Fruit fly (Drosophila melanogaster) whole organism, embryonic: ENCODE data around the gene CG4004.

Source experiments
- Ada2b ChIP-seq: fragments of 200-800 bp; sonication (Bioruptor generic); IDR thresholded peaks from 2 replicates; pipeline ENCODE4 v1.3.6; 2022; ENCODE audit warnings: missing biosample characterization, missing genetic modification characterization
- Atf6 ChIP-seq: fragments of 200-800 bp; sonication (Bioruptor generic); IDR thresholded peaks from 2 replicates; pipeline ENCODE4 v1.3.6; 2022; ENCODE audit warnings: missing biosample characterization, missing genetic modification characterization
- Blimp-1 ChIP-seq: fragments of 200-800 bp; sonication (Bioruptor generic); optimal IDR thresholded peaks from 3 replicates; lab custom pipeline; 2018; ENCODE audit warnings: missing biosample characterization, missing genetic modification characterization, mild to moderate bottlenecking, moderate library complexity, missing genetic modification reagents
- BtbVII ChIP-seq: fragments of 200-800 bp; sonication (Bioruptor generic); optimal IDR thresholded peaks from 3 replicates; lab custom pipeline; 2017; ENCODE audit warnings: missing biosample characterization, mild to moderate bottlenecking, missing genetic modification characterization
- CG11456 ChIP-seq: fragments of 200-800 bp; sonication (Bioruptor generic); IDR thresholded peaks from 3 replicates; pipeline ENCODE4 v1.3.6; 2022; ENCODE audit warnings: missing biosample characterization, missing genetic modification characterization
- CG11504 ChIP-seq: fragments of 200-800 bp; sonication (Bioruptor generic); optimal IDR thresholded peaks from 3 replicates; lab custom pipeline; 2019; ENCODE audit warnings: missing biosample characterization, mild to moderate bottlenecking, missing genetic modification characterization, moderate library complexity
- CG13296 ChIP-seq: fragments of 200-800 bp; sonication (Bioruptor generic); optimal IDR thresholded peaks from 3 replicates; lab custom pipeline; 2018; ENCODE audit warnings: missing biosample characterization, mild to moderate bottlenecking, missing genetic modification characterization
- CG14050 ChIP-seq: fragments of 200-800 bp; sonication (Bioruptor generic); IDR thresholded peaks from 3 replicates; pipeline ENCODE4 v1.3.6; 2022; ENCODE audit warnings: missing biosample characterization, missing genetic modification characterization
- CG15696 ChIP-seq: fragments of 200-800 bp; sonication (Bioruptor generic); optimal IDR thresholded peaks from 2 replicates; lab custom pipeline; 2019; ENCODE audit warnings: missing biosample characterization, mild to moderate bottlenecking, missing genetic modification characterization, moderate library complexity
- CG17361 ChIP-seq: fragments of 200-800 bp; sonication (Bioruptor generic); IDR thresholded peaks from 3 replicates; pipeline ENCODE4 v1.3.6; 2022; ENCODE audit warnings: missing biosample characterization, missing genetic modification characterization
- CG17829 ChIP-seq: fragments of 200-800 bp; optimal IDR thresholded peaks from 2 replicates; lab custom pipeline; 2019; ENCODE audit warnings: missing biosample characterization, mild to moderate bottlenecking, missing genetic modification characterization, moderate library complexity
- CG18262 ChIP-seq: fragments of 200-800 bp; optimal IDR thresholded peaks from 3 replicates; lab custom pipeline; 2019; ENCODE audit warnings: missing biosample characterization, mild to moderate bottlenecking, missing genetic modification characterization, moderate library complexity
- CG31441 ChIP-seq: fragments of 200-800 bp; sonication (Bioruptor generic); IDR thresholded peaks from 2 replicates; pipeline ENCODE4 v1.3.6; 2022; ENCODE audit warnings: missing biosample characterization, missing genetic modification characterization
- CG33557 ChIP-seq: fragments of 200-800 bp; sonication (Bioruptor generic); optimal IDR thresholded peaks from 2 replicates; lab custom pipeline; 2019; ENCODE audit warnings: missing biosample characterization, mild to moderate bottlenecking, missing genetic modification characterization, moderate library complexity
- CG34422 ChIP-seq: fragments of 200-800 bp; sonication (Bioruptor generic); IDR thresholded peaks from 3 replicates; pipeline ENCODE4 v1.3.6; 2022; ENCODE audit warnings: missing biosample characterization, missing genetic modification characterization
- CG4282 ChIP-seq: fragments of 200-800 bp; sonication (Bioruptor generic); optimal IDR thresholded peaks from 2 replicates; lab custom pipeline; 2016; ENCODE audit warnings: missing biosample characterization, missing genetic modification characterization
- CG6791 ChIP-seq: fragments of 200-800 bp; sonication (Bioruptor generic); IDR thresholded peaks from 3 replicates; pipeline ENCODE4 v1.3.6; 2022; ENCODE audit warnings: missing biosample characterization, missing genetic modification characterization; ENCODE audit not compliant: partially characterized antibody
- CG6813 ChIP-seq: fragments of 200-800 bp; sonication (Bioruptor generic); optimal IDR thresholded peaks from 2 replicates; lab custom pipeline; 2017; ENCODE audit warnings: missing biosample characterization, missing genetic modification characterization, mild to moderate bottlenecking, moderate library complexity, missing genetic modification reagents
- CG7357 ChIP-seq: fragments of 200-800 bp; sonication (Bioruptor generic); IDR thresholded peaks from 3 replicates; pipeline ENCODE4 v1.3.6; 2022; ENCODE audit warnings: missing biosample characterization, missing genetic modification characterization
- CG8765 ChIP-seq: fragments of 200-800 bp; sonication (Bioruptor generic); IDR thresholded peaks from 2 replicates; pipeline ENCODE4 v1.3.6; 2022; ENCODE audit warnings: missing biosample characterization, missing genetic modification characterization
- CG9215 ChIP-seq: fragments of 200-800 bp; sonication (Bioruptor generic); IDR thresholded peaks from 2 replicates; pipeline ENCODE4 v1.3.6; 2022; ENCODE audit warnings: missing biosample characterization, missing genetic modification characterization
- CHES-1-like ChIP-seq: fragments of 200-800 bp; sonication (Bioruptor generic); optimal IDR thresholded peaks from 2 replicates; lab custom pipeline; 2016; ENCODE audit warnings: missing biosample characterization, missing genetic modification characterization
- Dad ChIP-seq: fragments of 200-800 bp; sonication (Bioruptor generic); optimal IDR thresholded peaks from 3 replicates; lab custom pipeline; 2016; ENCODE audit warnings: missing biosample characterization, missing genetic modification characterization
- Dip3 ChIP-seq: fragments of 200-800 bp; sonication (Bioruptor generic); optimal IDR thresholded peaks from 3 replicates; lab custom pipeline; 2016; ENCODE audit warnings: missing biosample characterization, missing genetic modification characterization
- ERR ChIP-seq: fragments of 200-800 bp; sonication (Bioruptor generic); optimal IDR thresholded peaks from 2 replicates; lab custom pipeline; 2016; ENCODE audit warnings: missing biosample characterization, missing genetic modification characterization
- Ets65A ChIP-seq: fragments of 200-800 bp; sonication (Bioruptor generic); peaks from one replicate; lab custom pipeline; 2016; ENCODE audit warnings: missing biosample characterization, missing genetic modification characterization
- Ets97D ChIP-seq: fragments of 200-800 bp; sonication (Bioruptor generic); optimal IDR thresholded peaks from 3 replicates; lab custom pipeline; 2016; ENCODE audit warnings: missing biosample characterization, missing genetic modification characterization
- Jarid2 ChIP-seq: fragments of 200-800 bp; sonication (Bioruptor generic); optimal IDR thresholded peaks from 3 replicates; lab custom pipeline; 2017; ENCODE audit warnings: mild to moderate bottlenecking, missing biosample characterization, missing genetic modification reagents, missing genetic modification characterization
- MTF-1 ChIP-seq: fragments of 200-800 bp; sonication (Bioruptor generic); optimal IDR thresholded peaks from 2 replicates; lab custom pipeline; 2018; ENCODE audit warnings: missing biosample characterization, mild to moderate bottlenecking, missing genetic modification characterization, borderline replicate concordance
- Med ChIP-seq: fragments of 200-800 bp; sonication (Bioruptor generic); peaks from one replicate; lab custom pipeline; 2016; ENCODE audit warnings: missing biosample characterization, missing genetic modification characterization, mild to moderate bottlenecking, inconsistent platforms, moderate library complexity
- Mes4 ChIP-seq: fragments of 200-800 bp; sonication (Bioruptor generic); optimal IDR thresholded peaks from 2 replicates; lab custom pipeline; 2016; ENCODE audit warnings: missing biosample characterization, missing genetic modification characterization
- Nf-YA ChIP-seq: fragments of 200-800 bp; sonication (Bioruptor generic); IDR thresholded peaks from 2 replicates; pipeline ENCODE4 v1.3.6; 2022; ENCODE audit warnings: missing biosample characterization, missing genetic modification characterization
- Six4 ChIP-seq: fragments of 200-800 bp; sonication (Bioruptor generic); optimal IDR thresholded peaks from 2 replicates; lab custom pipeline; 2016; ENCODE audit warnings: missing biosample characterization, missing genetic modification characterization
- Spps ChIP-seq: fragments of 200-800 bp; sonication (Bioruptor generic); optimal IDR thresholded peaks from 2 replicates; lab custom pipeline; 2018; ENCODE audit warnings: missing biosample characterization, mild to moderate bottlenecking, missing genetic modification characterization
- chn ChIP-seq: fragments of 200-800 bp; sonication (Bioruptor generic); optimal IDR thresholded peaks from 2 replicates; lab custom pipeline; 2016; ENCODE audit warnings: missing biosample characterization, missing genetic modification characterization
- crc ChIP-seq: fragments of 200-800 bp; sonication (Bioruptor generic); optimal IDR thresholded peaks from 2 replicates; lab custom pipeline; 2016; ENCODE audit warnings: missing biosample characterization, missing genetic modification characterization
- ewg ChIP-seq: fragments of 200-800 bp; sonication (Bioruptor generic); optimal IDR thresholded peaks from 3 replicates; lab custom pipeline; 2017; ENCODE audit warnings: mild to moderate bottlenecking, missing biosample characterization, missing genetic modification reagents, missing genetic modification characterization
- fd96Cb ChIP-seq: fragments of 200-800 bp; sonication (Bioruptor generic); optimal IDR thresholded peaks from 2 replicates; lab custom pipeline; 2018; ENCODE audit warnings: missing biosample characterization, mild to moderate bottlenecking, missing genetic modification characterization, moderate library complexity
- fu2 ChIP-seq: fragments of 200-800 bp; sonication (Bioruptor generic); optimal IDR thresholded peaks from 2 replicates; lab custom pipeline; 2016; ENCODE audit warnings: missing biosample characterization, missing genetic modification characterization
- gro ChIP-seq: fragments of 200-800 bp; sonication (Bioruptor generic); optimal IDR thresholded peaks from 2 replicates; lab custom pipeline; 2016; ENCODE audit warnings: missing biosample characterization, missing genetic modification characterization
- lola ChIP-seq, 3 experiments: fragments of >200 bp in 2 of 3; fragments of 200-800 bp in 1 of 3; sonication (Bioruptor generic) in 1 of 3; optimal IDR thresholded peaks; 2 replicates each; lab custom pipeline; 2017 to 2019; ENCODE audit warnings: missing biosample characterization in 3 of 3, missing genetic modification characterization in 3 of 3, mild to moderate bottlenecking in 1 of 3, moderate library complexity in 1 of 3
- lov ChIP-seq, 2 experiments: fragments of 200-800 bp in 1 of 2; fragments of >200 bp in 1 of 2; sonication (Bioruptor generic) in 1 of 2; IDR thresholded peaks in 1 of 2; optimal IDR thresholded peaks in 1 of 2; 2 replicates in 1 of 2; 3 replicates in 1 of 2; pipeline versions ENCODE4 v1.3.6 to Lab custom; 2017 to 2022; ENCODE audit warnings: missing biosample characterization in 1 of 2, missing genetic modification characterization in 1 of 2
- pum ChIP-seq: fragments of 200-800 bp; sonication (Bioruptor generic); optimal IDR thresholded peaks from 2 replicates; lab custom pipeline; 2016; ENCODE audit warnings: missing biosample characterization, missing genetic modification characterization
- ro ChIP-seq: fragments of 200-800 bp; sonication (Bioruptor generic); IDR thresholded peaks from 2 replicates; pipeline ENCODE4 v1.3.6; 2022; ENCODE audit warnings: missing biosample characterization, missing genetic modification characterization
- ttk ChIP-seq: fragments of 200-800 bp; sonication (Bioruptor generic); IDR thresholded peaks from 2 replicates; pipeline ENCODE4 v2.1.2; 2022; ENCODE audit warnings: missing biosample characterization, missing genetic modification characterization
- wor ChIP-seq: fragments of 200-800 bp; sonication (Bioruptor generic); IDR thresholded peaks from 2 replicates; pipeline ENCODE4 v1.3.6; 2022; ENCODE audit warnings: missing biosample characterization, missing genetic modification characterization
- zfh2 ChIP-seq: fragments of 200-800 bp; sonication (Bioruptor generic); optimal IDR thresholded peaks from 2 replicates; lab custom pipeline; 2016; ENCODE audit warnings: missing biosample characterization, missing genetic modification characterization

CG4004 gene

dm6 chrX:12735478-12736428 lies 8.3 kb upstream of the CG4004 start (continued):
- peak; percentile 70; the same call in 1 of the 2 replicates for TF ChIP-seq Ada2b (GFP tag; lab: Robert Waterston, UW)
- peak; percentile 88 for TF ChIP-seq CG9215 (GFP tag; lab: Robert Waterston, UW)
- peak; percentile 47 for TF ChIP-seq MTF-1 (GFP tag; lab: Kevin White, UChicago)
- TF ChIP-seq Six4 (GFP tag; lab: Kevin White, UChicago): peak; percentile 89
- TF ChIP-seq crc (GFP tag; lab: Kevin White, UChicago): peak; percentile 89
- TF ChIP-seq Atf6 (GFP tag; lab: Robert Waterston, UW): peak; percentile 74
- peak; percentile 93 for TF ChIP-seq CG17829 (tag; lab: Kevin White, UChicago)
- peak; percentile 97 for TF ChIP-seq Med
- TF ChIP-seq gro (GFP tag; lab: Kevin White, UChicago): peak; percentile 84
- TF ChIP-seq CG18262 (tag; lab: Kevin White, UChicago): peak; percentile 98
- peak; percentile 83 for TF ChIP-seq Blimp-1 (GFP tag; lab: Kevin White, UChicago)
- peak; percentile 91 for TF ChIP-seq pum (GFP tag; lab: Kevin White, UChicago)
- TF ChIP-seq lov (optimal IDR thresholded peaks at IDR 0.05; lab: Kevin White, UChicago): no peak
- TF ChIP-seq lov (GFP tag; IDR thresholded peaks at IDR 0.05; lab: Robert Waterston, UW): no peak
- TF ChIP-seq chn: peak; percentile 91
- TF ChIP-seq Nf-YA (GFP tag; lab: Robert Waterston, UW): peak; percentile 76; the same call in 1 of the 2 replicates
- peak; percentile 77 for TF ChIP-seq wor (GFP tag; lab: Robert Waterston, UW)
- peak; percentile 88 for TF ChIP-seq Dip3 (GFP tag; lab: Kevin White, UChicago)
- peak; percentile 46 for TF ChIP-seq CG8765 (GFP tag; lab: Robert Waterston, UW)
- peak; percentile 55 for TF ChIP-seq CG4282 (GFP tag; lab: Kevin White, UChicago)
- peak; percentile 79 for TF ChIP-seq Jarid2
- peak; percentile 90 for TF ChIP-seq CG6813 (GFP tag; lab: Kevin White, UChicago)
- peak; percentile 76 for TF ChIP-seq ERR (GFP tag; lab: Kevin White, UChicago)
- peak; percentile 81 for TF ChIP-seq CG11456 (GFP tag; lab: Robert Waterston, UW)
- peak; percentile 76 for TF ChIP-seq ewg (GFP tag; lab: Kevin White, UChicago)
- TF ChIP-seq BtbVII (GFP tag; lab: Kevin White, UChicago): peak; percentile 93
- TF ChIP-seq CG31441 (GFP tag; lab: Robert Waterston, UW): peak; percentile 87
- TF ChIP-seq lola (GFP tag; optimal IDR thresholded peaks at IDR 0.05; lab: Kevin White, UChicago): peak in 1 of 3 experiments; percentile 96
- TF ChIP-seq Ets97D (GFP tag; lab: Kevin White, UChicago): peak; percentile 67
- TF ChIP-seq CG33557: peak; percentile 88
- TF ChIP-seq CG7357 (GFP tag; lab: Robert Waterston, UW): peak; percentile 83; the same call in 2 of the 3 replicates
- TF ChIP-seq CHES-1-like (GFP tag; lab: Kevin White, UChicago): peak; percentile 84
- peak; percentile 71; the same call in 2 of the 3 replicates for TF ChIP-seq CG14050 (GFP tag; lab: Robert Waterston, UW)
- peak; percentile 86 for TF ChIP-seq Dad (GFP tag; lab: Kevin White, UChicago)
- peak; percentile 78 for TF ChIP-seq Spps
- no peak; the same call in 1 of the 2 replicates for TF ChIP-seq ro
- TF ChIP-seq CG17361 (GFP tag; lab: Robert Waterston, UW): peak; percentile 95
- TF ChIP-seq fd96Cb: peak; percentile 96
- TF ChIP-seq CG6791 (GFP tag; lab: Robert Waterston, UW): no peak
- peak; percentile 89 for TF ChIP-seq fu2 (GFP tag; lab: Kevin White, UChicago)
- peak; percentile 92 for TF ChIP-seq CG15696 (tag; lab: Kevin White, UChicago)
- TF ChIP-seq zfh2: peak; percentile 90
- peak; percentile 89 for TF ChIP-seq Mes4 (GFP tag; lab: Kevin White, UChicago)
- peak; percentile 93 for TF ChIP-seq CG13296 (GFP tag; lab: Kevin White, UChicago)
- peak; percentile 99 for TF ChIP-seq Ets65A
- TF ChIP-seq ttk: peak; percentile 68; the same call in 1 of the 2 replicates
- TF ChIP-seq CG11504 (tag; lab: Kevin White, UChicago): peak; percentile 96
- peak; percentile 81 for TF ChIP-seq CG34422 (GFP tag; lab: Robert Waterston, UW)
